Worm (Caenorhabditis elegans) whole organism, L4 larva: ENCODE data around the gene C26B9.7.

Source experiments
- D1046.2 ChIP-seq: fragments of 200-800 bp; sonication (Bioruptor generic); IDR thresholded peaks from 2 replicates; pipeline ENCODE4 v1.3.6; 2022; ENCODE audit warnings: missing genetic modification characterization, missing compliant biosample characterization
- F26F4.8 ChIP-seq: fragments of 200-800 bp; sonication (Bioruptor generic); conservative IDR thresholded peaks from 2 replicates; pipeline ENCODE4 v1.3.6; 2022; ENCODE audit warnings: missing genetic modification characterization, missing compliant biosample characterization
- Y105C5A.15 ChIP-seq: fragments of 200-800 bp; sonication (Bioruptor generic); IDR thresholded peaks from 2 replicates; pipeline ENCODE4 v1.3.6; 2022; ENCODE audit warnings: missing genetic modification characterization, missing compliant biosample characterization
- Y48G9A.11 ChIP-seq: fragments of 200-800 bp; sonication (Bioruptor generic); IDR thresholded peaks from 2 replicates; pipeline ENCODE4 v1.3.6; 2022; ENCODE audit warnings: missing genetic modification reagents, missing genetic modification characterization, missing compliant biosample characterization
- Y75B8A.6 ChIP-seq: fragments of 200-800 bp; sonication (Bioruptor generic); IDR thresholded peaks from 2 replicates; pipeline ENCODE4 v1.3.6; 2022; ENCODE audit warnings: missing genetic modification reagents, missing genetic modification characterization, missing compliant biosample characterization
- ZK546.5 ChIP-seq, 2 experiments: sonication (generic microtip); optimal IDR thresholded peaks; 2 replicates each; lab custom pipeline; 2017; ENCODE audit warnings: missing biosample characterization in 2 of 2, missing genetic modification characterization in 2 of 2
- aha-1 ChIP-seq: fragments of 150-350 bp; peaks from one replicate; lab custom pipeline; 2014; ENCODE audit warnings: missing biosample characterization, missing genetic modification characterization
- attf-4 ChIP-seq: sonication (generic microtip); optimal IDR thresholded peaks from 3 replicates; lab custom pipeline; 2017; ENCODE audit warnings: missing biosample characterization, missing genetic modification characterization
- ceh-20 ChIP-seq: fragments of 200-800 bp; sonication (Bioruptor generic); IDR thresholded peaks from 2 replicates; pipeline ENCODE4 v1.3.6; 2022; ENCODE audit warnings: missing genetic modification reagents, missing genetic modification characterization, missing compliant biosample characterization
- ceh-28 ChIP-seq: fragments of 150-350 bp; optimal IDR thresholded peaks from 2 replicates; lab custom pipeline; 2014; ENCODE audit warnings: missing biosample characterization, missing genetic modification reagents, missing genetic modification characterization
- ceh-32 ChIP-seq: sonication (generic microtip); optimal IDR thresholded peaks from 2 replicates; lab custom pipeline; 2016; ENCODE audit warnings: mild to moderate bottlenecking, missing genetic modification characterization, missing compliant biosample characterization; ENCODE audit not compliant: poor library complexity
- ctbp-1 ChIP-seq: fragments of 200-800 bp; sonication (Bioruptor generic); IDR thresholded peaks from 2 replicates; pipeline ENCODE4 v1.3.6; 2022; ENCODE audit warnings: missing genetic modification reagents, missing genetic modification characterization, missing compliant biosample characterization
- daf-16 ChIP-seq, 3 experiments: sonication (generic microtip); optimal IDR thresholded peaks; 2 replicates each; lab custom pipeline; 2016 to 2017; ENCODE audit warnings: missing genetic modification characterization in 3 of 3, missing genetic modification reagents in 3 of 3, mild to moderate bottlenecking in 2 of 3, missing compliant biosample characterization in 2 of 3, missing biosample characterization in 1 of 3, moderate library complexity in 1 of 3
- dmd-6 ChIP-seq: fragments of 200-800 bp; sonication (Bioruptor generic); IDR thresholded peaks from 2 replicates; pipeline ENCODE4 v1.3.6; 2022; ENCODE audit warnings: missing genetic modification reagents, missing genetic modification characterization, missing compliant biosample characterization
- duxl-1 ChIP-seq: sonication (generic microtip); optimal IDR thresholded peaks from 2 replicates; lab custom pipeline; 2016; ENCODE audit warnings: mild to moderate bottlenecking, missing genetic modification characterization, moderate library complexity, missing compliant biosample characterization; ENCODE audit not compliant: poor library complexity
- dve-1 ChIP-seq: sonication (generic microtip); optimal IDR thresholded peaks from 2 replicates; lab custom pipeline; 2017; ENCODE audit warnings: antibody characterized with exemption, mild to moderate bottlenecking, missing genetic modification characterization, missing compliant biosample characterization; ENCODE audit not compliant: insufficient read depth
- hif-1 ChIP-seq, 2 experiments: sonication (generic microtip); optimal IDR thresholded peaks; 2 replicates each; lab custom pipeline; 2016 to 2017; ENCODE audit warnings: missing compliant biosample characterization in 2 of 2, missing genetic modification characterization in 2 of 2, missing genetic modification reagents in 2 of 2, missing genotype in 2 of 2, mild to moderate bottlenecking in 1 of 2
- hlh-11 ChIP-seq: fragments of 200-800 bp; sonication (Bioruptor generic); optimal IDR thresholded peaks from 2 replicates; lab custom pipeline; 2018; ENCODE audit warnings: mild to moderate bottlenecking, missing genetic modification characterization, missing compliant biosample characterization
- hlh-30 ChIP-seq: sonication (generic microtip); optimal IDR thresholded peaks from 2 replicates; lab custom pipeline; 2017; ENCODE audit warnings: antibody characterized with exemption, mild to moderate bottlenecking, missing genetic modification characterization, missing compliant biosample characterization; ENCODE audit not compliant: insufficient read depth
- lin-13 ChIP-seq: fragments of 150-350 bp; optimal IDR thresholded peaks from 2 replicates; lab custom pipeline; 2014; ENCODE audit warnings: missing biosample characterization, missing genetic modification reagents, missing genetic modification characterization
- lin-29 ChIP-seq: fragments of 200-800 bp; sonication (Bioruptor generic); IDR thresholded peaks from 2 replicates; pipeline ENCODE4 v1.3.6; 2022; ENCODE audit warnings: missing genetic modification reagents, missing genetic modification characterization, missing compliant biosample characterization
- lin-39 ChIP-seq: fragments of 150-350 bp; optimal IDR thresholded peaks from 2 replicates; lab custom pipeline; 2014; ENCODE audit warnings: missing biosample characterization, missing genetic modification reagents, missing genetic modification characterization
- madf-5 ChIP-seq, 2 experiments: fragments of 200-800 bp; sonication (Bioruptor generic); IDR thresholded peaks; 2 replicates each; pipeline ENCODE4 v1.3.6; 2022; ENCODE audit warnings: missing compliant biosample characterization in 2 of 2, missing genetic modification characterization in 2 of 2
- madf-9 ChIP-seq: fragments of 200-800 bp; sonication (Bioruptor generic); conservative IDR thresholded peaks from 2 replicates; pipeline ENCODE4 v1.3.6; 2022; ENCODE audit warnings: missing genetic modification reagents, missing genetic modification characterization, missing compliant biosample characterization
- mdt-29 ChIP-seq: fragments of 200-800 bp; sonication (Bioruptor generic); IDR thresholded peaks from 2 replicates; pipeline ENCODE4 v1.3.6; 2022; ENCODE audit warnings: missing genetic modification reagents, missing genetic modification characterization, missing compliant biosample characterization
- mep-1 ChIP-seq: fragments of 150-350 bp; sonication (generic microtip); optimal IDR thresholded peaks from 3 replicates; lab custom pipeline; 2014; ENCODE audit warnings: missing biosample characterization, missing genetic modification characterization
- mxl-3 ChIP-seq: fragments of 200-800 bp; sonication (Bioruptor generic); optimal IDR thresholded peaks from 2 replicates; lab custom pipeline; 2018; ENCODE audit warnings: mild to moderate bottlenecking, missing genetic modification characterization, missing compliant biosample characterization
- nhr-102 ChIP-seq: sonication (generic microtip); optimal IDR thresholded peaks from 2 replicates; lab custom pipeline; 2016; ENCODE audit warnings: mild to moderate bottlenecking, missing genetic modification characterization, moderate library complexity, missing compliant biosample characterization
- nhr-111 ChIP-seq: fragments of 200-800 bp; sonication (Bioruptor generic); optimal IDR thresholded peaks from 2 replicates; lab custom pipeline; 2018; ENCODE audit warnings: mild to moderate bottlenecking, missing genetic modification characterization, missing compliant biosample characterization
- nhr-28 ChIP-seq: fragments of 150-350 bp; optimal IDR thresholded peaks from 2 replicates; lab custom pipeline; 2014; ENCODE audit warnings: missing biosample characterization, missing genetic modification characterization
- nhr-42 ChIP-seq: fragments of 200-800 bp; sonication (Bioruptor generic); IDR thresholded peaks from 2 replicates; pipeline ENCODE4 v1.3.6; 2022; ENCODE audit warnings: missing genetic modification characterization, missing compliant biosample characterization
- nhr-48 ChIP-seq: sonication (generic microtip); optimal IDR thresholded peaks from 2 replicates; lab custom pipeline; 2016; ENCODE audit warnings: mild to moderate bottlenecking, missing genetic modification characterization, missing compliant biosample characterization
- pqm-1 ChIP-seq: sonication (generic microtip); optimal IDR thresholded peaks from 2 replicates; lab custom pipeline; 2017; ENCODE audit warnings: missing biosample characterization, missing genetic modification characterization
- saeg-2 ChIP-seq: fragments of 200-800 bp; sonication (Bioruptor generic); IDR thresholded peaks from 2 replicates; pipeline ENCODE4 v1.3.6; 2022; ENCODE audit warnings: missing genetic modification reagents, missing genetic modification characterization, missing compliant biosample characterization
- sdz-12 ChIP-seq: fragments of 200-800 bp; sonication (Bioruptor generic); optimal IDR thresholded peaks from 2 replicates; lab custom pipeline; 2018; ENCODE audit warnings: mild to moderate bottlenecking, missing genetic modification characterization, missing compliant biosample characterization
- tag-97 ChIP-seq: fragments of 200-800 bp; sonication (Bioruptor generic); IDR thresholded peaks from 2 replicates; pipeline ENCODE4 v1.3.6; 2022; ENCODE audit warnings: missing genetic modification characterization, missing compliant biosample characterization
- unc-62 ChIP-seq, 3 experiments: fragments of 150-350 bp in 1 of 3; sonication (generic microtip); optimal IDR thresholded peaks in 2 of 3; peaks in 1 of 3; 1 replicate in 1 of 3; 2 replicates in 2 of 3; lab custom pipeline; 2014 to 2017; ENCODE audit warnings: missing biosample characterization in 3 of 3, missing genetic modification characterization in 3 of 3, missing genetic modification reagents in 3 of 3, missing genotype in 1 of 3
- vab-7 ChIP-seq: fragments of 200-800 bp; sonication (Bioruptor generic); IDR thresholded peaks from 2 replicates; pipeline ENCODE4 v1.3.6; 2022; ENCODE audit warnings: missing genetic modification reagents, missing genetic modification characterization, missing compliant biosample characterization
- zag-1 ChIP-seq: fragments of 150-350 bp; optimal IDR thresholded peaks from 2 replicates; lab custom pipeline; 2014; ENCODE audit warnings: missing biosample characterization, missing genetic modification characterization
- zfp-2 ChIP-seq: sonication (generic microtip); optimal IDR thresholded peaks from 2 replicates; lab custom pipeline; 2016; ENCODE audit warnings: mild to moderate bottlenecking, missing genetic modification characterization, missing compliant biosample characterization
- ztf-7 ChIP-seq: fragments of 150-350 bp; optimal IDR thresholded peaks from 2 replicates; lab custom pipeline; 2014; ENCODE audit warnings: missing biosample characterization, missing genetic modification characterization

C26B9.7 gene

ce11 chrX:5346303-5346702, 4.2 kb downstream of the C26B9.7 start:
- no peak for TF ChIP-seq daf-16 (GFP tag; optimal IDR thresholded peaks at IDR 0.05; lab: Kevin White, UChicago)
- peak; percentile 28 for TF ChIP-seq daf-16 (tag; optimal IDR thresholded peaks at IDR 0.05; lab: Kevin White, UChicago)
- no peak for TF ChIP-seq ztf-7 (tag; lab: Kevin White, UChicago)
- no peak for TF ChIP-seq ceh-20 (GFP tag; lab: Robert Waterston, UW)
- peak; percentile 39 for TF ChIP-seq hlh-30
- peak; percentile 58 for TF ChIP-seq pqm-1 (tag; lab: Kevin White, UChicago)
- TF ChIP-seq mxl-3 (GFP tag; lab: Kevin White, UChicago): peak; percentile 70
- no peak for TF ChIP-seq madf-5 (GFP tag; IDR thresholded peaks at IDR 0.05; lab: Robert Waterston, UW)
- peak; percentile 26 for TF ChIP-seq nhr-28 (tag; lab: Kevin White, UChicago)
- peak; percentile 38 for TF ChIP-seq hlh-11 (tag; lab: Kevin White, UChicago)
- peak; percentile 58 for TF ChIP-seq dmd-6

- no peak for TF ChIP-seq Y105C5A.15 (GFP tag; lab: Robert Waterston, UW)
- no peak for TF ChIP-seq mep-1 (tag; lab: Kevin White, UChicago)
- no peak for TF ChIP-seq ceh-32 (tag; lab: Kevin White, UChicago)
- no peak for TF ChIP-seq dve-1 (tag; lab: Kevin White, UChicago)
- TF ChIP-seq aha-1: peak; percentile 93
- TF ChIP-seq Y48G9A.11 (GFP tag; lab: Robert Waterston, UW): no peak
- TF ChIP-seq lin-29: no peak
- TF ChIP-seq sdz-12: no peak
- TF ChIP-seq, all 104 proteins: peak for 1
Observed at ce11 chrX:5347856-5348255, 5.7 kb downstream of the C26B9.7 start.

ce11 chrX:5348529-5349148, 6.5 kb downstream of the C26B9.7 start, which contains the start of gene syx-3:
Gene syx-3 (plus strand): TSS chrX:5349098.
- TF ChIP-seq nhr-28 (tag; lab: Kevin White, UChicago) (peak; percentile 7), zfp-2 (no peak), hif-1 (tag; optimal IDR thresholded peaks at IDR 0.05; lab: Kevin White, UChicago) (no peak), Y48G9A.11 (GFP tag; lab: Robert Waterston, UW) (no peak), nhr-111 (GFP tag; lab: Kevin White, UChicago) (no peak), F26F4.8 (GFP tag; lab: Robert Waterston, UW) (no peak), nhr-48 (tag; lab: Kevin White, UChicago) (no peak), dmd-6 (no peak), duxl-1 (peak; percentile 47), madf-5 (GFP tag; IDR thresholded peaks at IDR 0.05; lab: Robert Waterston, UW) (no peak), aha-1 (peak; percentile 94), hlh-11 (tag; lab: Kevin White, UChicago) (peak; percentile 13), Y75B8A.6 (GFP tag; lab: Robert Waterston, UW) (no peak), unc-62 (GFP tag; optimal IDR thresholded peaks at IDR 0.05 in 1 of 2; lab: Kevin White, UChicago) (peak in 1 of 2 experiments; percentile 5), unc-62 (tag; optimal IDR thresholded peaks at IDR 0.05; lab: Kevin White, UChicago) (no peak)

ce11 chrX:5354022-5354876, 12.1 kb downstream of the C26B9.7 start, which contains the start of gene pfn-2:
Gene pfn-2 (minus strand): TSS chrX:5354072.
- TF ChIP-seq dve-1 (tag; lab: Kevin White, UChicago): peak; percentile 19
- TF ChIP-seq zag-1 (tag; lab: Kevin White, UChicago): no peak
- no peak for TF ChIP-seq D1046.2 (GFP tag; lab: Robert Waterston, UW)
- peak; percentile 98 for TF ChIP-seq aha-1
- TF ChIP-seq lin-13 (GFP tag; lab: Kevin White, UChicago): no peak
- TF ChIP-seq ZK546.5 (tag; optimal IDR thresholded peaks at IDR 0.05; lab: Kevin White, UChicago): no peak
- TF ChIP-seq mdt-29 (GFP tag; lab: Robert Waterston, UW): no peak
- TF ChIP-seq tag-97 (GFP tag; lab: Robert Waterston, UW): no peak
- peak; percentile 85 for TF ChIP-seq mxl-3 (GFP tag; lab: Kevin White, UChicago)
- TF ChIP-seq ctbp-1 (GFP tag; lab: Robert Waterston, UW): 0 out of 2 replicates have a peak, but pooled peaks have one; percentile 13
- TF ChIP-seq vab-7 (GFP tag; lab: Robert Waterston, UW): no peak
- no peak for TF ChIP-seq attf-4 (tag; lab: Kevin White, UChicago)
- TF ChIP-seq saeg-2: no peak
- TF ChIP-seq nhr-28 (tag; lab: Kevin White, UChicago): peak; percentile 38
- no peak for TF ChIP-seq lin-39
- TF ChIP-seq madf-9 (GFP tag; lab: Robert Waterston, UW): no peak
- no peak for TF ChIP-seq nhr-42 (GFP tag; lab: Robert Waterston, UW)
- TF ChIP-seq nhr-102 (tag; lab: Kevin White, UChicago): no peak
- no peak for TF ChIP-seq ceh-28 (tag; lab: Kevin White, UChicago)
